Fruit fly (Drosophila melanogaster): ENCODE measurements around the gene CG14671.

Gene CG14671

DNA sequence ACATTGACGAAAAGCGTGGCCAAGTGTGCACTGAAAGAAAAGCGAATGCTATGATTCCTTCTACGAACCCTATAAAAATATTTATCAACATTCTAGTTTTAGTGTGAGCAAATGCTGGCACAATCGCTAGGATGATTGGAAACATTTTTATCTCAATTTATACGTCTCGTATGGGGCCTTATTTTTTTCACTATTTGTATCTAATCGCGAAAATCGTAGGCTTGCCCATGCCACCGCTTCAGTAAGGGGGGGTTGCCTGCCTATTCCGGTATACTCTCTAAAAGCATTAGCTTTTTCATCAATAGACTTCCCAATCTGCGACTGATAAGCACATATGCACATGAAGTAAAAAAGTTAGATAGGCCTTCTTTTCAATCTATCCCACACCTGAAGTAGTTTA, 1.0 kb upstream of the CG14671 start (continued):
- peak; percentile 87 for TF ChIP-seq CG10366 (GFP tag; IDR thresholded peaks at IDR 0.05)
- TF ChIP-seq CG11504 (tag; optimal IDR thresholded peaks at IDR 0.05): peak; percentile 88
- peak; percentile 77 for TF ChIP-seq eyg (GFP tag; optimal IDR thresholded peaks at IDR 0.05)
- peak; percentile 84 for TF ChIP-seq stc (GFP tag; IDR thresholded peaks at IDR 0.05)
- TF ChIP-seq Dek (tag; optimal IDR thresholded peaks at IDR 0.05): peak; percentile 79
- TF ChIP-seq dmrt11E (tag; optimal IDR thresholded peaks at IDR 0.05): no peak
- no peak for TF ChIP-seq Dp (GFP tag; optimal IDR thresholded peaks at IDR 0.05)
- TF ChIP-seq NC2α (GFP tag; optimal IDR thresholded peaks at IDR 0.05): peak; percentile 34
- peak; percentile 81 for TF ChIP-seq CoRest (tag; optimal IDR thresholded peaks at IDR 0.05)
- peak; percentile 75 for TF ChIP-seq Dip3 (GFP tag; optimal IDR thresholded peaks at IDR 0.05)
- peak; percentile 60; the same call in 1 of the 2 replicates for TF ChIP-seq CG7372 (GFP tag; IDR thresholded peaks at IDR 0.05)
- peak; percentile 70 for TF ChIP-seq CG1529 (GFP tag; optimal IDR thresholded peaks at IDR 0.05)
- TF ChIP-seq salm (tag; optimal IDR thresholded peaks at IDR 0.05): peak; percentile 73
- TF ChIP-seq Hsf (GFP tag; optimal IDR thresholded peaks at IDR 0.05): peak; percentile 76
- peak; percentile 92 for TF ChIP-seq grn (GFP tag; optimal IDR thresholded peaks at IDR 0.05)
- peak; percentile 26 for TF ChIP-seq disco-r (GFP tag; optimal IDR thresholded peaks at IDR 0.05)
- TF ChIP-seq slbo (GFP tag; IDR thresholded peaks at IDR 0.05): peak; percentile 92
- TF ChIP-seq twi (tag; optimal IDR thresholded peaks at IDR 0.05): peak; percentile 21
- TF ChIP-seq ems (GFP tag; optimal IDR thresholded peaks at IDR 0.05): peak; percentile 83
- peak; percentile 74; the same call in 2 of the 3 replicates for TF ChIP-seq C15 (GFP tag; IDR thresholded peaks at IDR 0.05)
- no peak for TF ChIP-seq vnd (GFP tag; IDR thresholded peaks at IDR 0.05; ENCODE audit: partially characterized antibody)
- peak; percentile 53 for TF ChIP-seq CG4282 (GFP tag; optimal IDR thresholded peaks at IDR 0.05)
- TF ChIP-seq fd64A (GFP tag; optimal IDR thresholded peaks at IDR 0.05): peak; percentile 51
- TF ChIP-seq CG11560 (tag; IDR thresholded peaks at IDR 0.05): peak; percentile 55; the same call in 1 of the 3 replicates
- TF ChIP-seq Ets65A (GFP tag): peak; percentile 95
- TF ChIP-seq ro (GFP tag; IDR thresholded peaks at IDR 0.05): peak; percentile 36; the same call in 1 of the 2 replicates
- TF ChIP-seq CG18011 (GFP tag; optimal IDR thresholded peaks at IDR 0.05): peak; percentile 61
- TF ChIP-seq CG6791 (GFP tag; IDR thresholded peaks at IDR 0.05; ENCODE audit: partially characterized antibody): no peak
- TF ChIP-seq MESR4 (GFP tag; optimal IDR thresholded peaks at IDR 0.05): peak; percentile 4
- peak; percentile 80 for TF ChIP-seq Mad (GFP tag; optimal IDR thresholded peaks at IDR 0.05)
- TF ChIP-seq CG9817 (tag; optimal IDR thresholded peaks at IDR 0.05): peak; percentile 63
- peak; percentile 92 for TF ChIP-seq CG14441 (GFP tag; IDR thresholded peaks at IDR 0.05)
- TF ChIP-seq Rx (GFP tag; IDR thresholded peaks at IDR 0.05): peak; percentile 77
- peak; percentile 36 for TF ChIP-seq kah (GFP tag; optimal IDR thresholded peaks at IDR 0.05)
- peak; percentile 33 for TF ChIP-seq CG15601 (tag; optimal IDR thresholded peaks at IDR 0.05)
- peak; percentile 52 for TF ChIP-seq CG4404 (GFP tag; IDR thresholded peaks at IDR 0.05)
- TF ChIP-seq odd (GFP tag; optimal IDR thresholded peaks at IDR 0.05): peak; percentile 57
- peak; percentile 65 for TF ChIP-seq CG4820 (GFP tag; optimal IDR thresholded peaks at IDR 0.05)
- TF ChIP-seq esg (GFP tag; conservative IDR thresholded peaks at IDR 0.05): peak; percentile 82
- TF ChIP-seq pum (GFP tag; optimal IDR thresholded peaks at IDR 0.05): peak; percentile 75
- TF ChIP-seq amos (GFP tag; IDR thresholded peaks at IDR 0.05; ENCODE audit: partially characterized antibody): no peak
- peak; percentile 64 for TF ChIP-seq CG7987 (GFP tag; optimal IDR thresholded peaks at IDR 0.05)
- TF ChIP-seq croc (GFP tag; conservative IDR thresholded peaks at IDR 0.05): peak; percentile 56; the same call in 2 of the 3 replicates
- peak; percentile 5 for TF ChIP-seq CG8359 (GFP tag; optimal IDR thresholded peaks at IDR 0.05; ENCODE audit: borderline replicate concordance)
- peak; percentile 33; the same call in 1 of the 2 replicates for TF ChIP-seq Poxn (GFP tag; IDR thresholded peaks at IDR 0.05)
- TF ChIP-seq CG7786 (GFP tag; optimal IDR thresholded peaks at IDR 0.05): peak; percentile 83
- peak; percentile 83 for TF ChIP-seq CG11456 (GFP tag; IDR thresholded peaks at IDR 0.05)
- TF ChIP-seq CG6854 (GFP tag; optimal IDR thresholded peaks at IDR 0.05): peak; percentile 50
- peak; percentile 75 for TF ChIP-seq CG8388 (GFP tag; optimal IDR thresholded peaks at IDR 0.05)
- TF ChIP-seq mirr (GFP tag; optimal IDR thresholded peaks at IDR 0.05): peak; percentile 92
- peak; percentile 92 for TF ChIP-seq row (GFP tag; IDR thresholded peaks at IDR 0.05)
